Worm (Caenorhabditis elegans) whole organism, L4/young adult: ENCODE data around the gene ZK688.4.
A peak's percentile ranks its signal among the peaks of the same experiment; 100 is the strongest.

Source experiments
- W03F9.2 ChIP-seq: fragments of 150-350 bp; optimal IDR thresholded peaks from 2 replicates; lab custom pipeline; 2014; ENCODE audit warnings: missing biosample characterization, missing genetic modification characterization
- dao-5 ChIP-seq: sonication (generic microtip); optimal IDR thresholded peaks from 2 replicates; lab custom pipeline; 2016; ENCODE audit warnings: missing genotype, missing genetic modification characterization, moderate library complexity, missing compliant biosample characterization
- him-1 ChIP-seq: sonication (generic microtip); optimal IDR thresholded peaks from 2 replicates; lab custom pipeline; 2016; ENCODE audit warnings: missing genotype, missing genetic modification reagents, missing genetic modification characterization, missing compliant biosample characterization

The ZK688.4 gene

DNA sequence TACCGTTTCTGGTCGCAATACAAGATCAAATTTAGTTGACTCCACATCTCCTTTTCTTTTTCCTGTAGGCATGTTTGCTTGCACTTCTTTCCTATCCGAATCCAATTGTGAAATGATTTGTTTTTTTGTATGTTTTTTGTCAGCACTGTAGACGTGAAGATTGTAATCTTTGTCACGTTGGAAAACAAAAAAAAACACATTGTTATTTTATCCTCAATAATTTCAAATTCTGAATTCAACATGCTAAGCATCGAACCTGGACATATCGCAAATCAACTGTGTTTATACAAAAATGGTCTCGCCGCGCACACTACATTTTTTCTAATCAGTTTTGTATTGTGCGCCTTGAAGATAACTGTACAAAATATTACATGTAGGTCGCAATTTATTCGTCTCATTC is 18.7 kb downstream of the ZK688.4 start, which contains the start of gene ZK688.12:
Gene ZK688.12, minus strand, starts transcription at position 101 of the 400 bp plus-strand sequence.
- TF ChIP-seq dao-5 (no peak), W03F9.2 (tag; lab: Kevin White, UChicago) (no peak), him-1 (tag; lab: Kevin White, UChicago) (no peak)

DNA sequence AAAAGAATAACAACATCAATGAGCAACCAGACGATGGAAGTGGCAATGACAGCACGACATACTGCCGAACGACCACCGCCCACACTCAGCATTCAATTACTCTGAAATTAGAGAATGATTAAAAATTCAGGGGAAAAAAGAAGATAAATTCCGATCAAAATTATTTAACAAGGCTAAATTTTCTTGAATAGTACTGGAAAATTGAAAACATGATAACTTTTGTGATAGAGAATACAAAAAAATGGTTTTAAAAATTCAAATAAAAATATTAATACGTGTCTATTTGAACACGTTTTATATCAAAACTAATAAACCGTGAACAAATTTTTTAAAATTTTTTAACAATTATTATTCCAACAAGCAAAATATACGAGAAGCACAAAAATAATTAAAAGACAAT is 22.8 kb downstream of the ZK688.4 start, which contains the start of gene gly-3:
Gene gly-3, minus strand, starts transcription at position 101 of the 400 bp plus-strand sequence.
- no peak for TF ChIP-seq W03F9.2 (tag; lab: Kevin White, UChicago)
- TF ChIP-seq him-1 (tag; lab: Kevin White, UChicago), result no peak
- TF ChIP-seq dao-5, result no peak

DNA sequence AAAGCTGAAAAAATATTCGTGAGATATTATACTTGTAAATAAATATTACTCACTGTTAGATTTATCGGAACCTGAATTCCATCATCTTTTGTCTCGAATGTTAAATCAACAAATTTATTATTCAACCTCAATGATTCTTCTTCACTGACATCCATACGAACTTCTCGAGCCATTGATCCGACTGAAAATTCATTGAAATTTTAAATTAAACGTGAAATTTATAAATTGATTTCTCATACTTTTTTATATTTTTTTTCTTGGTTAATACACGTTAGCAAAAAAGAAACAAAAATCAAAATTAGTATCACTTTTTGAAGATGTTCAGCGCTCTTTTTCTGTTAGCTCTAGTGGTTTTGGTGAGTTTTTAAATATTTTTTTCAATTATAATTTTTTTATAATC is 25.0 kb downstream of the ZK688.4 start, which contains the start of gene C29E4.14:
Gene C29E4.14, plus strand, starts transcription at position 301 of the 400 bp plus-strand sequence.
- TF ChIP-seq W03F9.2 (tag; lab: Kevin White, UChicago), result no peak
- TF ChIP-seq him-1 (tag; lab: Kevin White, UChicago), result no peak
- TF ChIP-seq dao-5, result no peak

DNA sequence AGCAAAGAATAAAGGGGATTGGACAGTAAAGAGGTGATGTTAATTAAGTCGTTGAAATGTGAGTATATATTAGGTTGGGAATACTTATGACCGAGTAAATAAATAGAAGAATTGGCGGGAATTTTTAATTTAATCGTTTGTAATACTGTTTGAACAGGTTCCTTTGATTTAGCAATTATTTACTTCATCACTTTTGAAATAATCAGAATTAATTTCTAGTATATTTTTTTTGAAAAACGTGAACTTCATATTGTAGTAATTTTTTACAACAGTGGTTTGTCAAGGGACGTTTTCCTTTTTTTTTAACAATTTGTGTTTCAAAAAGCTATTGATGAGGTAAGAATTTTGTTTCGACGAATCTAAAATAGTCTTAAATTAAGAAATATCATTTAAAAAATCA is 27.4 kb downstream of the ZK688.4 start, which contains the start of gene C29E4.17:
Gene C29E4.17, plus strand, starts transcription at position 301 of the 400 bp plus-strand sequence.
- TF ChIP-seq him-1 (tag; lab: Kevin White, UChicago) (no peak), W03F9.2 (tag; lab: Kevin White, UChicago) (no peak), dao-5 (no peak)

DNA sequence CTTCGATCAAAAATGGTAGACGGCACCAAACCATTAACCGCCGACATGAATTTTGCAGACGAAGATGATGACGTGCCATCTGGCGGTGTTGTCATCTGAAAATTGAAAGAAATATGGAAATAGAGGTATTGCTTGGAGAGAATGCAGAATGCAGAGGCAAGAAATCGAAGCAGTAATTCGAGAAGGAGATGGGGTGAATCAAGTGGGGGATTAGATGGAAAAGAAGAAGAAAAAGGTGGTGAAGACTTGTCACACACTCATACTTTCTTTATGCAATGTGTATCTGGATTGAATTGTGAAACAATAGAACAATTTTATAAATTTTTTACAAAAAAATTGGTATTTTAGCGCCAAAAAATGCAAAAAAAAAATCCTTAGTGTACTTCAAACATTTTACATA is 30.0 kb downstream of the ZK688.4 start, which contains the start of gene tag-250:
Gene tag-250, minus strand, starts transcription at position 101 of the 400 bp plus-strand sequence.
- TF ChIP-seq W03F9.2 (tag; lab: Kevin White, UChicago) (no peak), dao-5 (no peak), him-1 (tag; lab: Kevin White, UChicago) (no peak)

DNA sequence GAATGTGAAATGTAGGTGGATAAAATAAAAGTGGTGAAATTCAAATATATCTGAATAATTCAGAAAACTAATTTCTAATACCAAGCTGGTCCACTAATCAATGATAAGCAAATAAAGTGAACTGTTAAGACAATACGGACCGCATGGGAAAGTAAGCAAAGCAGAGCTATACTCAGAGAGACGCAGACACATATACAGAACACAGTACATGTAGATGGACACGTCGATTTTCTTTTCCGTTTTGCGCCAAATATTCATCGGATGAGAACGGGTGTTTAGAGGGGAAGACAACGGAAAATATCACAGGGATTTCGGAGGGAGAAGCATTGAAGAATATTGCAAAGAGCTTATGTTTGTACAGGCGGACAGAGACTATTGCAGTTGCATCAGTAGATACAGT is 31.1 kb downstream of the ZK688.4 start:
- no peak for TF ChIP-seq dao-5

DNA sequence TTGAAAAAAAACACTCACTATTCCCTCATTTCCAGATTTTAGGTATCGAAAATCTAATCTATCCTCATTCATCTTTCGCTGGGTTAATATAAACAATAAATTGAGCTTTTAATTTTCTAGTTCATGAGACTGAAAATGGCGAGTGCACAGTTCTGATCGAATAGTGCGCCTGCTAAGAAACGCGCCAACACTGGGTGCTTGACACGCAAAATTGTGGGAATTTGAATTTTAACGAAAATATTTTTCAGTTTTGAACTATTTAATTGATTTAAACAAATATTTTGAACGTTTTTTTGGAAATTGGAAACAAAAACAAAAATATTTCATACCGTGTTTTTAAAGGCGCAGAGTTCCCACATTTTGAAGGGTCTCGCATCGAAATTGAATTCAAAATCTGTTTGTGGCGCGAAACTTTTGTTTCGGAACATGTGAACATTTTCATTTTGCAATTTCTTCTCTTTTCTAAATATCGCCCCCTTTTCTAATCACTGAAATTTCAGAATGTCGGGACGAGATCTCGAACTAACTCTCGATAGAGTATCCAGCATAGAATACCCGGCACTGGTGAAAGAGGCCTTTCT is 33.8 kb downstream of the ZK688.4 start, which contains the start of the genes C29E4.13 and npp-15:
Gene C29E4.13, minus strand, starts transcription at position 169 of the 581 bp plus-strand sequence.
Gene npp-15, plus strand, starts transcription at position 495 of the 581 bp plus-strand sequence.
- TF ChIP-seq W03F9.2 (tag; lab: Kevin White, UChicago) (peak; percentile 53), dao-5 (no peak), him-1 (tag; lab: Kevin White, UChicago) (no peak)

DNA sequence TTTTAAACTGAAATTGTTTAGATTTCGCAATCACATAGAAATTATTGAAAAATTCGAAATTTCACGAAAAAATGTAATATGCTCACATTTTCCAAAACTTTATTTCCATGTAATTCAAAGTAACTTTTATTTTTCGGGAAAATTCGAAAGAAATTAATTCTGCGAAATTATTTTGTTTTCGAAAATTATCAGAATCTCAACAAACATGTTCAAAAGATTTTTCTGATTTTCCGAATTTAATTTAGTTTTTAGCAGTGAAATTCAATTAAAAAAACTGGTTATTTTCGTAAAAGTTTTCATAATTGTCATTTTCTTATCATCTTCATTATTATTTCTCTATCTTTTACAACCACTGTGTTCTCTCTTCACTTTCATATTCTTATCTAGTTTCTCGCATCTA is 38.4 kb downstream of the ZK688.4 start, which contains the start of gene ran-2:
Gene ran-2, plus strand, starts transcription at position 301 of the 400 bp plus-strand sequence.
- TF ChIP-seq him-1 (tag; lab: Kevin White, UChicago), result no peak
- TF ChIP-seq dao-5, result no peak
- no peak for TF ChIP-seq W03F9.2 (tag; lab: Kevin White, UChicago)

DNA sequence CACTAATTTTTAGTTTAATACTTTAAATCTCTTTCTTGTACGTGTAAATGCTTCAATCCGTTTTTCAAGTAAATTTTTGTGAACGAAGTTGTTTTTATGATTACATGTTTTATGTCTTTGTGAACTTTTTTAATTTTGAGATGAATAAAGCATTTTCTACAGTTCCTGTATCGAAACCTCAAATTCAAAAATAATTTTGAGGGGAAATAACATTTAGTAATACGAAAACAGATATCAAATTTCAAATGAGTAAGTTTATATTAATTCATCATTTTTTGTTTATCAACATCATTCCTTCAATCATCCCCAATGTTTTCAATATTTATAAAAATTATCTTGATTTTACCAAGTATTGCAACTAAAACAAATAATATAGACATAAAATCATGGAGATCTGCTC is 42.7 kb downstream of the ZK688.4 start, which contains the start of gene C29E4.10:
Gene C29E4.10, plus strand, starts transcription at position 301 of the 400 bp plus-strand sequence.
- no peak for TF ChIP-seq dao-5
- TF ChIP-seq W03F9.2 (tag; lab: Kevin White, UChicago), result no peak
- no peak for TF ChIP-seq him-1 (tag; lab: Kevin White, UChicago)

DNA sequence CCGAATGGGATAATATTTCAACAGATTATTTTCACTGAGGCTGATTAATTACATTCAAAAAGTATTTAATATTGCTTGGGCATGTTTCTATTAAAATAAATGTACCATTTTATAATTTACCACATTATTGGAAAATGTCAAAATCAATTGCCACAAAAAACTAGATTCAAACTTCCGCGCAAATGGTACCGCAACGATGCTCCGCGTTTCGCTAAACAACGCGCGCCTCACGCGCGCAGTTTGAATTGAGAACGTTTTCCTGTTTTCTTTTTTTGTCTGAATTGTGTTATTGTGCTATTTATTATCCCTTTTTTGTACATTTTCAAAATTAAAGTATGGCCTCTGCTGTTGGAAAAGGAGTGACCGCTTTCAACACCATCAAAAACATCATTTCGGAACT is 46.0 kb downstream of the ZK688.4 start, which contains the start of gene C29E4.12:
Gene C29E4.12, plus strand, starts transcription at position 333 of the 400 bp plus-strand sequence.
- TF ChIP-seq him-1 (tag; lab: Kevin White, UChicago) (no peak), W03F9.2 (tag; lab: Kevin White, UChicago) (no peak), dao-5 (no peak)

DNA sequence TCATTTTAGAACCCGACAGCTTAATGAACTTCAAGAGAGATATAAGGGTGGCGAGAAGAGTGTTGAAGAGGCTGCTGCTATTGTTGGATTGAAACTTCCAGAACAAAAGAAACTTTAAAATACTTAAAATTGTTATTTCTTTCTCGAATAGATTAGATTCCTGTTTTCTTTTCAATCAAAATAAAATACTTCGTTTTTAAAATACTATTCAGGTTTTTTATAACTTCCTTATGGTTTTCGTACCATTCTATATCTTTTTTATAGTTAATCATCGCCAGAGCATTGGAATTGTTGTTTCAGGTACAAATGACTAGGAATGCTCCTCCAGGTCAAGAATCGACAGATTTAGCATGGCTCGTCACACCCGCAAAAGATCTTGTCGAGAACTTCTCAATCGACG is 46.6 kb downstream of the ZK688.4 start, which contains the start of gene kle-2:
Gene kle-2, plus strand, starts transcription at position 301 of the 400 bp plus-strand sequence.
- no peak for TF ChIP-seq W03F9.2 (tag; lab: Kevin White, UChicago)
- no peak for TF ChIP-seq him-1 (tag; lab: Kevin White, UChicago)
- TF ChIP-seq dao-5, result no peak
